Worm (Caenorhabditis elegans): ENCODE data around the gene F31A3.5.

The F31A3.5 gene

DNA sequence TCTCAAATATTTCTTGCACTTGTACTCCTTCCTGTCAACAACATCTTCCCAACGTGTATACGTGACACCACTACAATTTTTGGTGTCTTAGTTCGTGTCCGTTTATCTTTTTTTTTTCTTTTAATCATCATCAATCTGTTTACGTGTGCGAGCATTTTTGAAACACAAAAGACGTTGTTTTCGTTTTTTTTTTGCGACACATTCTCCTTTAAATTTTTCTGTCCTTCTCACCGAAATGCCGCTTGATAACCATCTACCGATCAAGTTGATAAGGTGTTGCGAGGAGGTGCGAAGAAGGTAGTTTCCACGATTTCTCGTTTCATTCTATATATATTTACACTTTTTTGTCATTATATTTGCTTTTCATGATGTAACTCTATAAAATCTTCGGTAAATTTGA, 52.9 kb downstream of the F31A3.5 start:
- TF ChIP-seq nhr-237 (tag; optimal IDR thresholded peaks at IDR 0.05), result no peak
- TF ChIP-seq elt-1 (tag; optimal IDR thresholded peaks at IDR 0.05; ENCODE audit: borderline replicate concordance, insufficient read depth), result peak; percentile 77

DNA sequence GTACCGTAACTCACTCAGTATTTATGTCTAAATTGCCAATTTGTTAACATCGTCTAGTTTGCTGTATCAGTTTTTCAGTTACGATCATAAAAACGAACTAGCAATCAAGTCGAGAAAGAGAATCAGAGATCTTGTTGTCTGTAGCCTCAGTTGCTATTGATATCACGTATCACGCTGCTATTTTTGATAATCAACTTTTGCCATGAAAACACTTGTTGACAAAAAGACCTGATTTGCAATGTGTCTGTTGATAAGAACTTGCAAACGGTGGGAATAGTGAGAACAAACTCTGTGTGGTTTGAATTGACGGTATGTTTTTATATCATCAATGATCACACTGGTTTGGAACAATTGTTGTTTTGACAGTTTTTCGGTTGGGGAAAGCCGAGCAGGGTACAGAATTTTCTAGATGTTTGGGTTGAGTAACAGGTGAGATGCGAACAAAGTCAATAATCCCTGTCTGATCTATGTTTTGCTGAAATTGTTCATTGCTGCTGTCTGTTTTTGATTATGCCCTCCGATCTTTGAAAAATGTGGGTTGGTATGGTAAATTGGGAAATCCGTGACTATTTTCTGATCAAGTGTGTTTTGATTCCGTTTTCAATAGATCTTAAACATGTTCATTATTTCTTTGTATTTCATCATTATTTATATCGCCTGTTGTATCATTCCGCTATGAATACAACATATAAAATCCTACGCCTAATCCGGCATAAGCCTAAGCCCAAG, 54.2 kb downstream of the F31A3.5 start:
- no peak for TF ChIP-seq unc-39 (tag; optimal IDR thresholded peaks at IDR 0.05)
- no peak for TF ChIP-seq ham-2 (GFP tag; optimal IDR thresholded peaks at IDR 0.05)
- no peak for TF ChIP-seq flh-1 (GFP tag; optimal IDR thresholded peaks at IDR 0.05)
- TF ChIP-seq sem-2 (GFP tag; optimal IDR thresholded peaks at IDR 0.05), result no peak

DNA sequence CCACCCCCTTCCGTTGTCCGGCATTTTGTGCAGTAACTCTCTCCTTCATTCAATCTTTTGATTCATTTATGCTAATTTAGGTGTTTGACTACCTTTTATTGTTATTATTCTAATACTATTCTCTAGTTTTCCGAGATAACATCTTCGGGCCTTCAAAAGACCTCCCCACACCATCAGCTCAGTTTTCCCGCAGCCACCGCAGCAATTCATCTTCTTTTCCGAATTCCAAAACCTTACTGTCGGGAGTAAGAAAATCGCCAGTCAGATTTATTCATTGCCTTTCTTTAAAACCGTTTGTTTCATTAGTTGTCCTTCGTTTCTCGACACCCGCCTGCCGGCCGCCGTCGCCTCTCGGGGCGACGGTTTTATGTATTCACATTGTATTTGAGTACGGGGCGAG, 55.3 kb downstream of the F31A3.5 start:
- TF ChIP-seq unc-120 (tag; optimal IDR thresholded peaks at IDR 0.05; ENCODE audit: poor library complexity, severe bottlenecking) (no peak), ham-2 (GFP tag; optimal IDR thresholded peaks at IDR 0.05) (peak; percentile 7)

DNA sequence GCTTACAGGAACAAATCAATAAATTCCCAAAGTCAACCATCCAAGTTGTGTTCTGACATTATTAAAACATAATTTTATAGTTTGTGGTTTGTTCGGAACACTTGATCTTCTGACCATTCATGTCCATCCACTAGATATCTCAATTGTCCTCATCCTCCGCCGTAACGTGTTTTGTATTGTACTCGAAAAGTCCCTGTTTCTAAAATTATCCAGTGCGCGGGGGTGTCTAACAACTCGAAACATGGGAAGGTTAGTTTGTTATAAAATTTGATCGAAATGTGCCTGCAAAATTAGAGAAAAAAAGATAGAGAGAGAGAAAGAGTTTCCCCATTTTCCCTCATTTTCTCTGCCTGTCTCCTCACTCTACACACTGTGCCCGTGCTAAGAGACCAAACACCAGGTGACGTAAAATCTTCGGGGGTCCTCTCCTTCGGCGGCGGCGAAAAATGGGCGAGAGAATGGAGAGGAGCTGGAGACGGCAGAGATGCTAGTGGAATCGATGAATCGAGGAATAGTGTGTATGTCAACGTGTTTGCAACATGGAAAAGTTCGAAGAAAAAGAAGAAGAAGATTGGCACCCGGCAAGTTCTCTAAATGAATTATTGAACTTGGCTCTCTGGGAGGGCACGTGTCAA, 57.7 kb downstream of the F31A3.5 start:
- TF ChIP-seq unc-62 (GFP tag; optimal IDR thresholded peaks at IDR 0.05) (peak; percentile 84), ceh-43 (GFP tag; optimal IDR thresholded peaks at IDR 0.05) (no peak), ham-2 (GFP tag; optimal IDR thresholded peaks at IDR 0.05) (peak; percentile 18), elt-1 (tag; optimal IDR thresholded peaks at IDR 0.05; ENCODE audit: borderline replicate concordance, insufficient read depth) (no peak), elt-3 (tag; optimal IDR thresholded peaks at IDR 0.05) (no peak), sem-2 (GFP tag; optimal IDR thresholded peaks at IDR 0.05) (no peak), flh-1 (GFP tag; optimal IDR thresholded peaks at IDR 0.05) (no peak), ceh-39 (tag; optimal IDR thresholded peaks at IDR 0.05) (no peak), pha-4 (tag; optimal IDR thresholded peaks at IDR 0.05) (peak; percentile 9), lin-13 (tag; optimal IDR thresholded peaks at IDR 0.05) (no peak), mab-5 (tag; optimal IDR thresholded peaks at IDR 0.05) (no peak), ceh-83 (GFP tag; optimal IDR thresholded peaks at IDR 0.05) (no peak), hlh-1 (tag; optimal IDR thresholded peaks at IDR 0.05) (peak; percentile 90), M03D4.4 (tag; optimal IDR thresholded peaks at IDR 0.05) (peak; percentile 4), nhr-237 (tag; optimal IDR thresholded peaks at IDR 0.05) (peak; percentile 53), unc-120 (tag; optimal IDR thresholded peaks at IDR 0.05; ENCODE audit: poor library complexity, severe bottlenecking) (peak; percentile 96), cnd-1 (tag; optimal IDR thresholded peaks at IDR 0.05) (peak; percentile 14), mep-1 (tag; optimal IDR thresholded peaks at IDR 0.05) (no peak), nhr-2 (tag; optimal IDR thresholded peaks at IDR 0.05) (no peak), nhr-28 (tag; optimal IDR thresholded peaks at IDR 0.05) (no peak), nhr-12 (tag; optimal IDR thresholded peaks at IDR 0.05) (no peak), nhr-76 (tag; optimal IDR thresholded peaks at IDR 0.05) (no peak), unc-39 (tag; optimal IDR thresholded peaks at IDR 0.05) (no peak), blmp-1 (tag; optimal IDR thresholded peaks at IDR 0.05) (no peak), sptf-1 (tag; optimal IDR thresholded peaks at IDR 0.05) (peak; percentile 45), bed-3 (GFP tag; optimal IDR thresholded peaks at IDR 0.05) (no peak), ztf-11 (tag; optimal IDR thresholded peaks at IDR 0.05) (no peak), tbx-8 (GFP tag; optimal IDR thresholded peaks at IDR 0.05) (no peak), lsy-2 (tag; optimal IDR thresholded peaks at IDR 0.05) (no peak), zip-8 (tag; optimal IDR thresholded peaks at IDR 0.05) (no peak), ces-1 (GFP tag; optimal IDR thresholded peaks at IDR 0.05) (peak; percentile 55), snpc-4 (tag; optimal IDR thresholded peaks at IDR 0.05) (no peak), mls-2 (tag; optimal IDR thresholded peaks at IDR 0.05) (peak; percentile 14), lin-32 (GFP tag; optimal IDR thresholded peaks at IDR 0.05) (no peak), drap-1 (GFP tag; optimal IDR thresholded peaks at IDR 0.05) (no peak)
